Worm (Caenorhabditis elegans) whole organism, midembryonic: ENCODE data around the gene Y116A8A.150.
"Not testable (repeated sequence)": the region's sequence is repeated elsewhere in the genome, so short reads cannot be mapped to it uniquely, and the experiment has no call there.

Source experiments
- T22C8.4 ChIP-seq: fragments of 200-800 bp; sonication (Bioruptor generic); IDR thresholded peaks from 2 replicates; pipeline ENCODE4 v1.3.6; 2022; ENCODE audit warnings: missing genetic modification characterization, missing compliant biosample characterization
- flt-1 ChIP-seq: fragments of 200-800 bp; sonication (Bioruptor generic); IDR thresholded peaks from 2 replicates; pipeline ENCODE4 v1.3.6; 2022; ENCODE audit warnings: missing genetic modification characterization, missing compliant biosample characterization
- klf-2 ChIP-seq: fragments of 200-800 bp; sonication (Bioruptor generic); conservative IDR thresholded peaks from 2 replicates; pipeline ENCODE4 v1.3.6; 2022; ENCODE audit warnings: missing genetic modification reagents, missing genetic modification characterization, missing compliant biosample characterization
- med-1 ChIP-seq: sonication (generic microtip); optimal IDR thresholded peaks from 2 replicates; lab custom pipeline; 2017; ENCODE audit warnings: missing genetic modification characterization, mild to moderate bottlenecking, missing compliant biosample characterization, antibody characterized with exemption, missing genetic modification reagents; ENCODE audit not compliant: insufficient read depth
- ref-1 ChIP-seq: fragments of 200-800 bp; sonication (Bioruptor generic); conservative IDR thresholded peaks from 2 replicates; pipeline ENCODE4 v1.3.6; 2022; ENCODE audit warnings: missing genetic modification reagents, missing genetic modification characterization, missing compliant biosample characterization
- ztf-23 ChIP-seq: fragments of 200-800 bp; sonication (Bioruptor generic); IDR thresholded peaks from 2 replicates; pipeline ENCODE4 v1.3.6; 2022; ENCODE audit warnings: missing genetic modification reagents, missing genetic modification characterization, missing compliant biosample characterization
- ztf-29 ChIP-seq: fragments of 200-800 bp; sonication (Bioruptor generic); IDR thresholded peaks from 2 replicates; pipeline ENCODE4 v1.3.6; 2022; ENCODE audit warnings: missing genetic modification reagents, missing genetic modification characterization, missing compliant biosample characterization

DNA sequence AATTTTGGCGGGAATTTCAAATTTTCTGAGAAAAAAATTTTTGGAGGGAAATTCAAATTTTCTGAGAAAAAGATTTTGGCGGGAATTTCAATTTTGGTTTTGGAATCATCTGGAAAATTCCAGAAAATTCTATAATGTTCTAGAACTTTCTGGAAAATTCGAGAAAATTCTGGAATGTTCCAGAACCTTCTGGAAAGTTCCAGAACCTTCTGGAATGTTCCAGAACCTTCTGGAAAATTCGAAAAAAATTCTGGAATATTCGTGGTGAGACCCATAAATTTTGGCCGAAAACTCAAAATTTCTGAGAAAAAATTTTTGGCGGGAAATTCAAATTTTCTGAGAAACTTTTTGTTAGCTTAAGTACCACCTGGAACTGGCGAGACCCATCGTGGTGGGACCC lies 39.6 kb upstream of the Y116A8A.150 start:
- not testable (repeated sequence) for TF ChIP-seq ref-1 (GFP tag; lab: Robert Waterston, UW); ztf-23 (GFP tag; lab: Robert Waterston, UW); klf-2 (GFP tag; lab: Robert Waterston, UW); ztf-29 (GFP tag; lab: Robert Waterston, UW); T22C8.4; med-1
- TF ChIP-seq flt-1 (GFP tag; lab: Robert Waterston, UW) = peak; percentile 89
